Fruit fly (Drosophila melanogaster) whole organism, embryonic: ENCODE measurements around the gene g.
A peak's percentile ranks its signal among the peaks of the same experiment; 100 is the strongest.

ENCODE experiments used
- Aef1 ChIP-seq: fragments of 200-800 bp; sonication (Bioruptor generic); IDR thresholded peaks from 3 replicates; pipeline ENCODE4 v1.3.6; 2022; ENCODE audit warnings: missing biosample characterization, missing genetic modification characterization
- B-H1 ChIP-seq: fragments of 200-800 bp; sonication (Bioruptor generic); IDR thresholded peaks from 3 replicates; pipeline ENCODE4 v1.3.6; 2022; ENCODE audit warnings: missing biosample characterization, missing genetic modification characterization
- Bdp1 ChIP-seq: fragments of 200-800 bp; sonication (Bioruptor generic); optimal IDR thresholded peaks from 3 replicates; lab custom pipeline; 2016; ENCODE audit warnings: missing biosample characterization, missing genetic modification characterization
- Blimp-1 ChIP-seq: fragments of 200-800 bp; sonication (Bioruptor generic); optimal IDR thresholded peaks from 3 replicates; lab custom pipeline; 2018; ENCODE audit warnings: missing biosample characterization, missing genetic modification characterization, mild to moderate bottlenecking, moderate library complexity, missing genetic modification reagents
- CG10147 ChIP-seq: fragments of 200-800 bp; sonication (Bioruptor generic); optimal IDR thresholded peaks from 2 replicates; lab custom pipeline; 2019; ENCODE audit warnings: missing biosample characterization, mild to moderate bottlenecking, missing genetic modification characterization, moderate library complexity
- CG11398 ChIP-seq: fragments of 200-800 bp; sonication (Bioruptor generic); optimal IDR thresholded peaks from 2 replicates; lab custom pipeline; 2016; ENCODE audit warnings: missing biosample characterization, missing genetic modification characterization
- CG11723 ChIP-seq: fragments of 200-800 bp; sonication (Bioruptor generic); optimal IDR thresholded peaks from 2 replicates; lab custom pipeline; 2017; ENCODE audit warnings: missing biosample characterization, mild to moderate bottlenecking, missing genetic modification characterization
- CG12155 ChIP-seq: fragments of 200-800 bp; sonication (Bioruptor generic); optimal IDR thresholded peaks from 3 replicates; lab custom pipeline; 2016; ENCODE audit warnings: missing biosample characterization, missing genetic modification characterization
- CG12236 ChIP-seq: fragments of 200-800 bp; sonication (Bioruptor generic); optimal IDR thresholded peaks from 2 replicates; lab custom pipeline; 2016; ENCODE audit warnings: missing biosample characterization, missing genetic modification characterization
- CG12769 ChIP-seq: fragments of 200-800 bp; sonication (Bioruptor generic); optimal IDR thresholded peaks from 2 replicates; lab custom pipeline; 2019; ENCODE audit warnings: missing biosample characterization, mild to moderate bottlenecking, missing genetic modification characterization, moderate library complexity
- CG13287 ChIP-seq: fragments of 200-800 bp; sonication (Bioruptor generic); IDR thresholded peaks from 2 replicates; pipeline ENCODE4 v1.3.6; 2022; ENCODE audit warnings: missing biosample characterization, missing genetic modification characterization; ENCODE audit not compliant: partially characterized antibody
- CG15514 ChIP-seq: fragments of 200-800 bp; sonication (Bioruptor generic); optimal IDR thresholded peaks from 3 replicates; lab custom pipeline; 2017; ENCODE audit warnings: missing biosample characterization, missing genetic modification characterization, mild to moderate bottlenecking, moderate library complexity, missing genetic modification reagents
- CG17359 ChIP-seq: fragments of 200-800 bp; sonication (Bioruptor generic); optimal IDR thresholded peaks from 3 replicates; lab custom pipeline; 2018; ENCODE audit warnings: missing biosample characterization, mild to moderate bottlenecking, missing genetic modification characterization, moderate library complexity
- CG17612 ChIP-seq: fragments of 200-800 bp; sonication (Bioruptor generic); IDR thresholded peaks from 2 replicates; pipeline ENCODE4 v1.3.6; 2022; ENCODE audit warnings: missing biosample characterization, missing genetic modification characterization
- CG17912 ChIP-seq: fragments of 200-800 bp; sonication (Bioruptor generic); optimal IDR thresholded peaks from 2 replicates; lab custom pipeline; 2018; ENCODE audit warnings: missing biosample characterization, mild to moderate bottlenecking, missing genetic modification characterization
- CG18476 ChIP-seq: fragments of 200-800 bp; sonication (Bioruptor generic); optimal IDR thresholded peaks from 2 replicates; lab custom pipeline; 2016; ENCODE audit warnings: missing biosample characterization, mild to moderate bottlenecking, missing genetic modification characterization
- CG2116 ChIP-seq: fragments of 200-800 bp; sonication (Bioruptor generic); optimal IDR thresholded peaks from 3 replicates; lab custom pipeline; 2018; ENCODE audit warnings: missing biosample characterization, mild to moderate bottlenecking, missing genetic modification characterization
- CG2678 ChIP-seq: fragments of 200-800 bp; sonication (Bioruptor generic); optimal IDR thresholded peaks from 3 replicates; lab custom pipeline; 2019; ENCODE audit warnings: missing biosample characterization, mild to moderate bottlenecking, missing genetic modification characterization, moderate library complexity
- CG30020 ChIP-seq: fragments of 200-800 bp; optimal IDR thresholded peaks from 2 replicates; lab custom pipeline; 2019; ENCODE audit warnings: missing biosample characterization, mild to moderate bottlenecking, missing genetic modification characterization, moderate library complexity
- CG3281 ChIP-seq: fragments of 200-800 bp; sonication (Bioruptor generic); optimal IDR thresholded peaks from 3 replicates; lab custom pipeline; 2017; ENCODE audit warnings: missing biosample characterization, mild to moderate bottlenecking, missing genetic modification characterization
- CG34224 ChIP-seq: fragments of 200-800 bp; sonication (Bioruptor generic); IDR thresholded peaks from 3 replicates; pipeline ENCODE4 v1.3.6; 2022; ENCODE audit warnings: missing biosample characterization, missing genetic modification characterization; ENCODE audit not compliant: partially characterized antibody
- CG34376 ChIP-seq: fragments of 200-800 bp; sonication (Bioruptor generic); optimal IDR thresholded peaks from 2 replicates; lab custom pipeline; 2018; ENCODE audit warnings: missing biosample characterization, mild to moderate bottlenecking, missing genetic modification characterization
- CG4854 ChIP-seq: fragments of 200-800 bp; sonication (Bioruptor generic); optimal IDR thresholded peaks from 2 replicates; lab custom pipeline; 2016; ENCODE audit warnings: missing biosample characterization, missing genetic modification characterization, inconsistent platforms
- CG7786 ChIP-seq: fragments of 200-800 bp; sonication (Bioruptor generic); optimal IDR thresholded peaks from 2 replicates; lab custom pipeline; 2016; ENCODE audit warnings: missing biosample characterization, missing genetic modification characterization
- CG9609 ChIP-seq: fragments of 200-800 bp; sonication (Bioruptor generic); optimal IDR thresholded peaks from 3 replicates; lab custom pipeline; 2016; ENCODE audit warnings: missing biosample characterization, missing genetic modification characterization
- CoRest ChIP-seq: fragments of 200-800 bp; sonication (Bioruptor generic); optimal IDR thresholded peaks from 3 replicates; lab custom pipeline; 2018; ENCODE audit warnings: missing biosample characterization, mild to moderate bottlenecking, missing genetic modification characterization, moderate library complexity
- HLH4C ChIP-seq: fragments of 200-800 bp; sonication (Bioruptor generic); IDR thresholded peaks from 3 replicates; pipeline ENCODE4 v1.3.6; 2022; ENCODE audit warnings: missing biosample characterization, missing genetic modification characterization; ENCODE audit not compliant: partially characterized antibody
- Hr39 ChIP-seq: fragments of >200 bp; optimal IDR thresholded peaks from 2 replicates; lab custom pipeline; 2017
- Xrp1 ChIP-seq: fragments of 200-800 bp; sonication (Bioruptor generic); IDR thresholded peaks from 2 replicates; pipeline ENCODE4 v1.3.6; 2022; ENCODE audit warnings: missing biosample characterization, missing genetic modification characterization
- amos ChIP-seq: fragments of 200-800 bp; sonication (Bioruptor generic); IDR thresholded peaks from 2 replicates; pipeline ENCODE4 v1.3.6; 2022; ENCODE audit warnings: missing biosample characterization, missing genetic modification characterization; ENCODE audit not compliant: partially characterized antibody
- bab2 ChIP-seq: fragments of 200-800 bp; sonication (Bioruptor generic); optimal IDR thresholded peaks from 2 replicates; lab custom pipeline; 2016; ENCODE audit warnings: missing biosample characterization, missing genetic modification characterization
- bcd ChIP-seq: fragments of 200-800 bp; sonication (Bioruptor generic); optimal IDR thresholded peaks from 2 replicates; lab custom pipeline; 2017; ENCODE audit warnings: missing biosample characterization, mild to moderate bottlenecking, missing genetic modification characterization
- bigmax ChIP-seq: fragments of 200-800 bp; sonication (Bioruptor generic); optimal IDR thresholded peaks from 2 replicates; lab custom pipeline; 2018; ENCODE audit warnings: missing biosample characterization, mild to moderate bottlenecking, missing genetic modification characterization
- cad ChIP-seq: fragments of >200 bp; optimal IDR thresholded peaks from 2 replicates; lab custom pipeline; 2017; ENCODE audit warnings: missing biosample characterization, missing genetic modification characterization
- dan ChIP-seq: fragments of 200-800 bp; sonication (Bioruptor generic); IDR thresholded peaks from 2 replicates; pipeline ENCODE4 v1.3.6; 2022; ENCODE audit warnings: missing biosample characterization, missing genetic modification characterization
- emc ChIP-seq: fragments of 200-800 bp; sonication (Bioruptor generic); optimal IDR thresholded peaks from 2 replicates; lab custom pipeline; 2016; ENCODE audit warnings: missing biosample characterization, missing genetic modification characterization
- ems ChIP-seq: fragments of 200-800 bp; sonication (Bioruptor generic); optimal IDR thresholded peaks from 3 replicates; lab custom pipeline; 2016; ENCODE audit warnings: missing biosample characterization, missing genetic modification characterization
- eve ChIP-seq, 2 experiments: fragments of >200 bp; optimal IDR thresholded peaks; 2 replicates each; lab custom pipeline; 2017; ENCODE audit warnings: missing biosample characterization in 2 of 2, missing genetic modification characterization in 2 of 2
- fu2 ChIP-seq: fragments of 200-800 bp; sonication (Bioruptor generic); optimal IDR thresholded peaks from 2 replicates; lab custom pipeline; 2016; ENCODE audit warnings: missing biosample characterization, missing genetic modification characterization
- gsb-n ChIP-seq: fragments of 200-800 bp; sonication (Bioruptor generic); optimal IDR thresholded peaks from 3 replicates; lab custom pipeline; 2018; ENCODE audit warnings: missing biosample characterization, mild to moderate bottlenecking, missing genetic modification characterization
- nerfin-2 ChIP-seq: fragments of 200-800 bp; sonication (Bioruptor generic); IDR thresholded peaks from 2 replicates; pipeline ENCODE4 v1.3.6; 2022; ENCODE audit warnings: missing biosample characterization, missing genetic modification characterization; ENCODE audit not compliant: partially characterized antibody
- p53 ChIP-seq: fragments of 200-800 bp; sonication (Bioruptor generic); optimal IDR thresholded peaks from 2 replicates; lab custom pipeline; 2016; ENCODE audit warnings: missing biosample characterization, missing genetic modification characterization
- phol ChIP-seq: fragments of 200-800 bp; sonication (Bioruptor generic); optimal IDR thresholded peaks from 3 replicates; lab custom pipeline; 2018; ENCODE audit warnings: missing biosample characterization, mild to moderate bottlenecking, missing genetic modification characterization, moderate library complexity
- pnt ChIP-seq: fragments of 200-800 bp; sonication (Bioruptor generic); optimal IDR thresholded peaks from 3 replicates; lab custom pipeline; 2016; ENCODE audit warnings: missing biosample characterization, missing genetic modification characterization
- pum ChIP-seq: fragments of 200-800 bp; sonication (Bioruptor generic); optimal IDR thresholded peaks from 2 replicates; lab custom pipeline; 2016; ENCODE audit warnings: missing biosample characterization, missing genetic modification characterization
- sqz ChIP-seq: fragments of 200-800 bp; sonication (Bioruptor generic); optimal IDR thresholded peaks from 3 replicates; lab custom pipeline; 2018; ENCODE audit warnings: missing biosample characterization, mild to moderate bottlenecking, missing genetic modification characterization
- tll ChIP-seq, 2 experiments: fragments of 200-800 bp in 1 of 2; fragments of >200 bp in 1 of 2; sonication (Bioruptor generic) in 1 of 2; optimal IDR thresholded peaks; 2 replicates each; lab custom pipeline; 2017 to 2019; ENCODE audit warnings: missing biosample characterization in 2 of 2, missing genetic modification characterization in 2 of 2, mild to moderate bottlenecking in 1 of 2, moderate library complexity in 1 of 2
- unc-4 ChIP-seq: fragments of 200-800 bp; sonication (Bioruptor generic); IDR thresholded peaks from 2 replicates; pipeline ENCODE4 v1.3.6; 2022; ENCODE audit warnings: missing biosample characterization, missing genetic modification characterization; ENCODE audit not compliant: partially characterized antibody
- unpg ChIP-seq: fragments of 200-800 bp; sonication (Bioruptor generic); optimal IDR thresholded peaks from 3 replicates; lab custom pipeline; 2018; ENCODE audit warnings: missing biosample characterization, mild to moderate bottlenecking, missing genetic modification characterization, moderate library complexity
- usp ChIP-seq: fragments of >200 bp; optimal IDR thresholded peaks from 2 replicates; lab custom pipeline; 2017; ENCODE audit warnings: missing biosample characterization, missing genetic modification characterization

g gene

DNA sequence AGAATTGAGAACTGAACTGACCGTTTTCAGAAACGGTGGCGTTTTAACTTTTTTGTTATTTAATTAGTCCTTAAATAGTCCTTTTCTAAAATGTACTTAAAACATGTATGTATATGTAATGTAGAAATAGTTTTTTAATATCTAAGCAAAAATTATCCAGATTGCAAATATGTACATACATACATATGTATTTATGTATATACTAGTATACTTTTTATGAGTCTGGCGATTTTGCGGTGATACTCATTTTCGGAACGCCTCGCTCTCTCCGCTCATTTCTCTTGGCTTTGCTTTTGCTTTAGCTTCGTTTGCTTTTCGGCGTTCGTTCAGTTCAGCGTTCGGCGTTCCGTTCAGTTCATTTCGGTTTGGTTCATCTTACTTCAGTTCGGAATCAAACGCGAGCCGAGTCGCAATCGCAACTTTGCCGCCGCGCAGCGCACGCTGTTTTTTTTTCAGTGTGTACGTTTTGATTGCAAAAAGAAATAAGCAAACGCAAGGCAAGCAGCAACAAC is 26.4 kb upstream of the g start, which contains the start of gene rdgB (continued):
- TF ChIP-seq tll (GFP tag; optimal IDR thresholded peaks at IDR 0.05; lab: Kevin White, UChicago) (no peak), CG11723 (GFP tag; lab: Kevin White, UChicago) (peak; percentile 72), phol (tag; lab: Kevin White, UChicago) (peak; percentile 90), CG34224 (no peak), CG2678 (tag; lab: Kevin White, UChicago) (peak; percentile 89), CG12236 (GFP tag; lab: Kevin White, UChicago) (no peak), HLH4C (GFP tag; lab: Robert Waterston, UW) (no peak), gsb-n (peak; percentile 69), sqz (GFP tag; lab: Kevin White, UChicago) (peak; percentile 73), emc (GFP tag; lab: Kevin White, UChicago) (no peak), bab2 (peak; percentile 37), Blimp-1 (GFP tag; lab: Kevin White, UChicago) (peak; percentile 77), CG10147 (peak; percentile 78), nerfin-2 (GFP tag; lab: Robert Waterston, UW) (no peak), CoRest (tag; lab: Kevin White, UChicago) (peak; percentile 91), CG2116 (GFP tag; lab: Kevin White, UChicago) (peak; percentile 48), CG34376 (peak; percentile 70), CG17359 (tag; lab: Kevin White, UChicago) (peak; percentile 80), CG9609 (GFP tag; lab: Kevin White, UChicago) (peak; percentile 11), pnt (GFP tag; lab: Kevin White, UChicago) (peak; percentile 6), CG15514 (peak; percentile 98), CG4854 (peak; percentile 40), pum (GFP tag; lab: Kevin White, UChicago) (peak; percentile 52), Hr39 (no peak), CG3281 (peak; percentile 75), eve (GFP tag; optimal IDR thresholded peaks at IDR 0.05; lab: Kevin White, UChicago) (peak in 1 of 2 experiments; percentile 92), amos (GFP tag; lab: Robert Waterston, UW) (peak; percentile 22; the same call in 1 of the 2 replicates), CG12155 (GFP tag; lab: Kevin White, UChicago) (peak; percentile 59), CG7786 (GFP tag; lab: Kevin White, UChicago) (no peak), p53 (no peak), Aef1 (GFP tag; lab: Robert Waterston, UW) (peak; percentile 67), CG17912 (GFP tag; lab: Kevin White, UChicago) (no peak), usp (GFP tag; lab: Kevin White, UChicago) (no peak), bcd (GFP tag; lab: Kevin White, UChicago) (peak; percentile 81), bigmax (no peak), cad (GFP tag; lab: Kevin White, UChicago) (no peak), CG30020 (tag; lab: Kevin White, UChicago) (peak; percentile 36), CG18476 (GFP tag; lab: Kevin White, UChicago) (peak; percentile 72), ems (GFP tag; lab: Kevin White, UChicago) (peak; percentile 21), dan (GFP tag; lab: Robert Waterston, UW) (no peak), Bdp1 (GFP tag; lab: Kevin White, UChicago) (peak; percentile 10), fu2 (GFP tag; lab: Kevin White, UChicago) (no peak), Xrp1 (GFP tag; lab: Robert Waterston, UW) (peak; percentile 63), B-H1 (GFP tag; lab: Robert Waterston, UW) (peak; percentile 15; the same call in 1 of the 3 replicates), CG12769 (peak; percentile 67), CG13287 (GFP tag; lab: Robert Waterston, UW) (peak; percentile 27; the same call in 1 of the 2 replicates), unc-4 (GFP tag; lab: Robert Waterston, UW) (no peak), CG17612 (GFP tag; lab: Robert Waterston, UW) (no peak), unpg (GFP tag; lab: Kevin White, UChicago) (peak; percentile 65), CG11398 (no peak)
